Worm (Caenorhabditis elegans) whole organism, L4 larva: ENCODE measurements around the gene Y42H9B.3.

Source experiments
- ceh-62 ChIP-seq: sonication (generic microtip); optimal IDR thresholded peaks from 2 replicates; lab custom pipeline; 2017; ENCODE audit warnings: missing biosample characterization, missing genetic modification characterization
- egl-27 ChIP-seq: sonication (generic microtip); optimal IDR thresholded peaks from 3 replicates; lab custom pipeline; 2017; ENCODE audit warnings: missing biosample characterization, missing genetic modification reagents, missing genetic modification characterization
- unc-39 ChIP-seq: sonication (generic microtip); optimal IDR thresholded peaks from 2 replicates; lab custom pipeline; 2017; ENCODE audit warnings: missing biosample characterization, missing genetic modification characterization

- TF ChIP-seq unc-39 (tag; lab: Kevin White, UChicago) (no peak), ceh-62 (no peak), egl-27 (no peak)
These were observed 7.7 kb upstream of the Y42H9B.3 start, which contains the start of gene dnc-4 for ce11 chrIV:8019772-8020496.
